Worm (Caenorhabditis elegans) whole organism, L4/young adult: ENCODE measurements around the gene npr-25.

ENCODE experiments used
- dao-5 ChIP-seq: sonication (generic microtip); optimal IDR thresholded peaks from 2 replicates; lab custom pipeline; 2016; ENCODE audit warnings: missing genotype, missing genetic modification characterization, moderate library complexity, missing compliant biosample characterization
- him-1 ChIP-seq: sonication (generic microtip); optimal IDR thresholded peaks from 2 replicates; lab custom pipeline; 2016; ENCODE audit warnings: missing genotype, missing genetic modification reagents, missing genetic modification characterization, missing compliant biosample characterization

ce11 chrV:11304200-11304599 is 48.6 kb downstream of the npr-25 start:
- TF ChIP-seq him-1 (tag; lab: Kevin White, UChicago) (no peak), dao-5 (no peak)
